Worm (Caenorhabditis elegans): ENCODE results near the gene Y55F3C.9.

Gene Y55F3C.9

ce11 chrIV:749557-749956 is 21.6 kb upstream of the Y55F3C.9 start:
- no peak for TF ChIP-seq pag-3 (tag; optimal IDR thresholded peaks at IDR 0.05; ENCODE audit: borderline replicate concordance)

ce11 chrIV:746333-746732 is 18.3 kb upstream of the Y55F3C.9 start:
- no peak for TF ChIP-seq ceh-9 (tag; optimal IDR thresholded peaks at IDR 0.05)
- no peak for TF ChIP-seq unc-42 (tag; optimal IDR thresholded peaks at IDR 0.05)

- TF ChIP-seq zip-5 (tag; optimal IDR thresholded peaks at IDR 0.05) (no peak), ref-2 (tag; optimal IDR thresholded peaks at IDR 0.05) (peak; percentile 40), dmd-4 (tag; optimal IDR thresholded peaks at IDR 0.05; ENCODE audit: borderline replicate concordance) (no peak), hlh-15 (tag; optimal IDR thresholded peaks at IDR 0.05) (no peak), eyg-1 (tag; optimal IDR thresholded peaks at IDR 0.05) (no peak), ceh-24 (tag; optimal IDR thresholded peaks at IDR 0.05) (no peak), unc-55 (GFP tag; optimal IDR thresholded peaks at IDR 0.05) (peak; percentile 67), gmeb-2 (tag; optimal IDR thresholded peaks at IDR 0.05) (no peak), Y22D7AL.16 (tag; optimal IDR thresholded peaks at IDR 0.05) (no peak), sdc-2 (tag; optimal IDR thresholded peaks at IDR 0.05) (no peak), fkh-10 (GFP tag; optimal IDR thresholded peaks at IDR 0.05) (no peak), pqm-1 (tag; optimal IDR thresholded peaks at IDR 0.05) (no peak)
Observed at ce11 chrIV:741831-742230, 13.8 kb upstream of the Y55F3C.9 start.

- TF ChIP-seq ztf-16 (tag; optimal IDR thresholded peaks at IDR 0.05) (no peak), unc-55 (GFP tag; optimal IDR thresholded peaks at IDR 0.05) (peak; percentile 94)
Observed at ce11 chrIV:740674-741073, 12.7 kb upstream of the Y55F3C.9 start.

ce11 chrIV:736447-736846 is 8.5 kb upstream of the Y55F3C.9 start, which contains the start of gene kvs-5:
kvs-5 (plus strand) TSS chrIV:736747.
- peak; percentile 47 for TF ChIP-seq unc-55 (GFP tag; optimal IDR thresholded peaks at IDR 0.05)
- TF ChIP-seq ttx-3 (tag; optimal IDR thresholded peaks at IDR 0.05), result no peak

- no peak for TF ChIP-seq pat-9 (tag; optimal IDR thresholded peaks at IDR 0.05)
- TF ChIP-seq fkh-6 (tag; optimal IDR thresholded peaks at IDR 0.05), result no peak
- TF ChIP-seq pax-1 (tag; optimal IDR thresholded peaks at IDR 0.05), result no peak
- TF ChIP-seq npax-4 (tag; optimal IDR thresholded peaks at IDR 0.05), result no peak
- TF ChIP-seq ceh-31 (tag; optimal IDR thresholded peaks at IDR 0.05), result no peak
- no peak for TF ChIP-seq eyg-1 (tag; optimal IDR thresholded peaks at IDR 0.05)
- TF ChIP-seq odd-2 (tag; optimal IDR thresholded peaks at IDR 0.05), result no peak
- no peak for TF ChIP-seq syd-9 (tag; optimal IDR thresholded peaks at IDR 0.05)
- TF ChIP-seq rnt-1 (tag; optimal IDR thresholded peaks at IDR 0.05), result no peak
- no peak for TF ChIP-seq unc-42 (tag; optimal IDR thresholded peaks at IDR 0.05)
- TF ChIP-seq ama-1 (optimal IDR thresholded peaks at IDR 0.05), result no peak
- no peak for TF ChIP-seq tbx-7 (tag; optimal IDR thresholded peaks at IDR 0.05)
- TF ChIP-seq ceh-19 (GFP tag; optimal IDR thresholded peaks at IDR 0.05), result no peak
Observed at ce11 chrIV:730937-731336, 2.9 kb upstream of the Y55F3C.9 start, which contains the start of gene srt-24. srt-24 (minus strand) TSS chrIV:731037.

ce11 chrIV:719351-719750 is 8.6 kb downstream of the Y55F3C.9 start, which contains the start of gene Y55F3C.10:
Y55F3C.10 (minus strand) TSS chrIV:719451.
- TF ChIP-seq ama-1 (optimal IDR thresholded peaks at IDR 0.05), result no peak
- TF ChIP-seq nhr-232 (tag; optimal IDR thresholded peaks at IDR 0.05), result no peak
- TF ChIP-seq unc-42 (tag; optimal IDR thresholded peaks at IDR 0.05), result no peak
- TF ChIP-seq ceh-19 (GFP tag; optimal IDR thresholded peaks at IDR 0.05), result no peak
- no peak for TF ChIP-seq ceh-22 (tag; optimal IDR thresholded peaks at IDR 0.05)
- no peak for TF ChIP-seq ceh-30 (tag; optimal IDR thresholded peaks at IDR 0.05)
- no peak for TF ChIP-seq ttx-3 (tag; optimal IDR thresholded peaks at IDR 0.05)
- TF ChIP-seq nfya-1 (tag; optimal IDR thresholded peaks at IDR 0.05), result no peak
- TF ChIP-seq ceh-6 (GFP tag; optimal IDR thresholded peaks at IDR 0.05), result no peak
- TF ChIP-seq sox-4 (tag; optimal IDR thresholded peaks at IDR 0.05), result no peak
- no peak for TF ChIP-seq pros-1 (tag; optimal IDR thresholded peaks at IDR 0.05)
- no peak for TF ChIP-seq pha-4 (tag; optimal IDR thresholded peaks at IDR 0.05)
- no peak for TF ChIP-seq C08G9.2 (tag; optimal IDR thresholded peaks at IDR 0.05)
- no peak for TF ChIP-seq sdc-2 (tag; optimal IDR thresholded peaks at IDR 0.05)
- no peak for TF ChIP-seq ceh-14 (tag; optimal IDR thresholded peaks at IDR 0.05)
- no peak for TF ChIP-seq fkh-10 (GFP tag; optimal IDR thresholded peaks at IDR 0.05)
- TF ChIP-seq dve-1 (tag; optimal IDR thresholded peaks at IDR 0.05), result no peak
- TF ChIP-seq ceh-48 (tag; optimal IDR thresholded peaks at IDR 0.05), result no peak
